Worm (Caenorhabditis elegans) whole organism, dauer: ENCODE data around the gene C02E7.7.
"Not testable (repeated sequence)": the region's sequence is repeated elsewhere in the genome, so short reads cannot be mapped to it uniquely, and the experiment has no call there.

Experiments
- unc-62 ChIP-seq: sonication (generic microtip); optimal IDR thresholded peaks from 2 replicates; lab custom pipeline; 2017; ENCODE audit warnings: missing biosample characterization, missing genetic modification reagents, missing genetic modification characterization

The C02E7.7 gene

ce11 chrV:4933268-4933667, 14.9 kb upstream of the C02E7.7 start:
- TF ChIP-seq unc-62 (GFP tag; lab: Kevin White, UChicago): no peak

- TF ChIP-seq unc-62 (GFP tag; lab: Kevin White, UChicago): no peak
These were observed 14.4 kb upstream of the C02E7.7 start, which contains the start of gene C02E7.10 for ce11 chrV:4932814-4933213. C02E7.10 (minus strand) TSS chrV:4933045.

- no peak for TF ChIP-seq unc-62 (GFP tag; lab: Kevin White, UChicago)
These were observed 11.5 kb upstream of the C02E7.7 start, which contains the start of gene str-205 for ce11 chrV:4929842-4930241. str-205 (minus strand) TSS chrV:4929942.

- TF ChIP-seq unc-62 (GFP tag; lab: Kevin White, UChicago): no peak
These were observed 8.0 kb upstream of the C02E7.7 start, which contains the start of gene srh-21 for ce11 chrV:4926371-4926770. srh-21 (plus strand) TSS chrV:4926671.

ce11 chrV:4924618-4925017, 6.2 kb upstream of the C02E7.7 start, which contains the start of gene srh-20:
srh-20 (plus strand) TSS chrV:4924918.
- no peak for TF ChIP-seq unc-62 (GFP tag; lab: Kevin White, UChicago)

- no peak for TF ChIP-seq unc-62 (GFP tag; lab: Kevin White, UChicago)
These were observed 3.6 kb upstream of the C02E7.7 start, which contains the start of gene srh-22 for ce11 chrV:4922024-4922423. srh-22 (plus strand) TSS chrV:4922324.

- TF ChIP-seq unc-62 (GFP tag; lab: Kevin White, UChicago): no peak
These were observed 2.3 kb upstream of the C02E7.7 start, which contains the start of the genes C02E7.8 and srh-23 for ce11 chrV:4920690-4921152. C02E7.8 (minus strand) TSS chrV:4920790. srh-23 (plus strand) TSS chrV:4921102.

ce11 chrV:4918664-4919257, 387 bp upstream of the C02E7.7 start, which contains the start of gene C02E7.6:
C02E7.6 (plus strand) TSS chrV:4919207.
- no peak for TF ChIP-seq unc-62 (GFP tag; lab: Kevin White, UChicago)

ce11 chrV:4914879-4915278, 3.5 kb downstream of the C02E7.7 start, which contains the start of gene H23N18.6:
H23N18.6 (minus strand) TSS chrV:4915079.
- TF ChIP-seq unc-62 (GFP tag; lab: Kevin White, UChicago): no peak

- TF ChIP-seq unc-62 (GFP tag; lab: Kevin White, UChicago): no peak
These were observed 4.5 kb downstream of the C02E7.7 start for ce11 chrV:4913853-4914252.

- TF ChIP-seq unc-62 (GFP tag; lab: Kevin White, UChicago): no peak
These were observed 6.1 kb downstream of the C02E7.7 start, which contains the start of gene H23N18.5 for ce11 chrV:4912313-4912712. H23N18.5 (minus strand) TSS chrV:4912381.

- TF ChIP-seq unc-62 (GFP tag; lab: Kevin White, UChicago): no peak
These were observed 9.8 kb downstream of the C02E7.7 start, which contains the start of gene ugt-13 for ce11 chrV:4908591-4908990. ugt-13 (plus strand) TSS chrV:4908884.

ce11 chrV:4905953-4906352, 12.4 kb downstream of the C02E7.7 start, which contains the start of gene ugt-14:
ugt-14 (plus strand) TSS chrV:4906253.
- no peak for TF ChIP-seq unc-62 (GFP tag; lab: Kevin White, UChicago)

- no peak for TF ChIP-seq unc-62 (GFP tag; lab: Kevin White, UChicago)
These were observed 14.7 kb downstream of the C02E7.7 start, which contains the start of gene ugt-8 for ce11 chrV:4903696-4904095. ugt-8 (plus strand) TSS chrV:4903930.

- no peak for TF ChIP-seq unc-62 (GFP tag; lab: Kevin White, UChicago)
These were observed 17.3 kb downstream of the C02E7.7 start, which contains the start of gene ugt-67 for ce11 chrV:4901074-4901473. ugt-67 (plus strand) TSS chrV:4901374.

- TF ChIP-seq unc-62 (GFP tag; lab: Kevin White, UChicago): not testable (repeated sequence)
These were observed 18.4 kb downstream of the C02E7.7 start, which contains the start of gene ugt-10 for ce11 chrV:4900020-4900419. ugt-10 (minus strand) TSS chrV:4900120.
